Worm (Caenorhabditis elegans) whole organism, L4 larva: ENCODE measurements around the gene sptl-3.

Experiments
- nhr-42 ChIP-seq: fragments of 200-800 bp; sonication (Bioruptor generic); IDR thresholded peaks from 2 replicates; pipeline ENCODE4 v1.3.6; 2022; ENCODE audit warnings: missing genetic modification characterization, missing compliant biosample characterization
- pha-4 ChIP-seq, 2 experiments: fragments of 150-350 bp in 1 of 2; fragments of 200-800 bp in 1 of 2; sonication (Bioruptor generic) in 1 of 2; IDR thresholded peaks in 1 of 2; optimal IDR thresholded peaks in 1 of 2; 2 replicates each; pipeline versions ENCODE4 v1.3.6 to Lab custom; 2014 to 2022; ENCODE audit warnings: missing genetic modification characterization in 2 of 2, missing genetic modification reagents in 2 of 2, missing biosample characterization in 1 of 2, missing compliant biosample characterization in 1 of 2

ce11 chrV:13936850-13937249, 43.7 kb downstream of the sptl-3 start, which contains the start of gene srw-145:
- TF ChIP-seq nhr-42 (no peak), pha-4 (GFP tag; IDR thresholded peaks at IDR 0.05; lab: Robert Waterston, UW) (no peak), pha-4 (tag; optimal IDR thresholded peaks at IDR 0.05; lab: Kevin White, UChicago) (no peak)
